Fruit fly (Drosophila melanogaster) whole organism, adult: Measurements from ENCODE around the gene Pex19.

Experiments
- CG11617 ChIP-seq: fragments of 200-800 bp; sonication (Bioruptor generic); optimal IDR thresholded peaks from 2 replicates; lab custom pipeline; 2017; ENCODE audit warnings: mild to moderate bottlenecking, missing biosample characterization, missing genetic modification reagents, missing genetic modification characterization
- CG12768 ChIP-seq: fragments of 200-800 bp; sonication (Bioruptor generic); optimal IDR thresholded peaks from 2 replicates; lab custom pipeline; 2017; ENCODE audit warnings: missing biosample characterization, missing genetic modification characterization, mild to moderate bottlenecking, moderate library complexity, missing genetic modification reagents
- CG14711 ChIP-seq: fragments of 200-800 bp; sonication (Bioruptor generic); optimal IDR thresholded peaks from 2 replicates; lab custom pipeline; 2018; ENCODE audit warnings: missing biosample characterization, mild to moderate bottlenecking, missing genetic modification characterization, moderate library complexity
- CG1620 ChIP-seq: fragments of 200-800 bp; sonication (Bioruptor generic); optimal IDR thresholded peaks from 2 replicates; lab custom pipeline; 2016; ENCODE audit warnings: missing biosample characterization, missing genetic modification characterization
- CG33017 ChIP-seq: fragments of 200-800 bp; sonication (Bioruptor generic); optimal IDR thresholded peaks from 2 replicates; lab custom pipeline; 2018; ENCODE audit warnings: missing biosample characterization, mild to moderate bottlenecking, missing genetic modification characterization, moderate library complexity
- CG5204 ChIP-seq: fragments of 200-800 bp; sonication (Bioruptor generic); optimal IDR thresholded peaks from 2 replicates; lab custom pipeline; 2016; ENCODE audit warnings: missing biosample characterization, missing genetic modification characterization
- CG7045 ChIP-seq: fragments of 200-800 bp; sonication (Bioruptor generic); optimal IDR thresholded peaks from 2 replicates; lab custom pipeline; 2017; ENCODE audit warnings: missing biosample characterization, mild to moderate bottlenecking, missing genetic modification characterization
- CG7101 ChIP-seq: fragments of 200-800 bp; sonication (Bioruptor generic); optimal IDR thresholded peaks from 2 replicates; lab custom pipeline; 2018; ENCODE audit warnings: missing biosample characterization, mild to moderate bottlenecking, missing genetic modification characterization, moderate library complexity
- Clk ChIP-seq: fragments of 200-800 bp; sonication (Bioruptor generic); optimal IDR thresholded peaks from 2 replicates; lab custom pipeline; 2017; ENCODE audit warnings: missing biosample characterization, missing genetic modification characterization
- Crg-1 ChIP-seq: fragments of 200-800 bp; sonication (Bioruptor generic); optimal IDR thresholded peaks from 2 replicates; lab custom pipeline; 2016; ENCODE audit warnings: missing biosample characterization, missing genetic modification characterization
- Hr96 ChIP-seq: fragments of 200-800 bp; sonication (Bioruptor generic); optimal IDR thresholded peaks from 2 replicates; lab custom pipeline; 2016; ENCODE audit warnings: missing biosample characterization, missing genetic modification characterization
- Mnt ChIP-seq: fragments of 200-800 bp; sonication (Bioruptor generic); optimal IDR thresholded peaks from 2 replicates; lab custom pipeline; 2016; ENCODE audit warnings: missing biosample characterization, mild to moderate bottlenecking, missing genetic modification characterization
- bab1 ChIP-seq: fragments of 200-800 bp; sonication (Bioruptor generic); optimal IDR thresholded peaks from 3 replicates; lab custom pipeline; 2019; ENCODE audit warnings: missing biosample characterization, mild to moderate bottlenecking, missing genetic modification characterization, moderate library complexity
- cic ChIP-seq: fragments of 200-800 bp; sonication (Bioruptor generic); optimal IDR thresholded peaks from 2 replicates; lab custom pipeline; 2017; ENCODE audit warnings: missing biosample characterization, mild to moderate bottlenecking, missing genetic modification characterization, moderate library complexity
- cnc ChIP-seq, 2 experiments: fragments of >200 bp; optimal IDR thresholded peaks; 2 replicates each; lab custom pipeline; 2017
- kay ChIP-seq: fragments of 200-800 bp; sonication (Bioruptor generic); peaks from one replicate; lab custom pipeline; 2016; ENCODE audit warnings: missing biosample characterization, missing genetic modification characterization, borderline replicate concordance
- ovo ChIP-seq: fragments of 200-800 bp; sonication (Bioruptor generic); optimal IDR thresholded peaks from 2 replicates; lab custom pipeline; 2016; ENCODE audit warnings: missing biosample characterization, missing genetic modification characterization
- pad ChIP-seq: fragments of 200-800 bp; sonication (Bioruptor generic); optimal IDR thresholded peaks from 3 replicates; lab custom pipeline; 2017; ENCODE audit warnings: missing biosample characterization, missing genetic modification characterization, mild to moderate bottlenecking, moderate library complexity, missing genetic modification reagents
- tj ChIP-seq: fragments of 200-800 bp; sonication (Bioruptor generic); optimal IDR thresholded peaks from 3 replicates; lab custom pipeline; 2017; ENCODE audit warnings: missing biosample characterization, mild to moderate bottlenecking, missing genetic modification characterization, moderate library complexity
- toe ChIP-seq: fragments of 200-800 bp; sonication (Bioruptor generic); optimal IDR thresholded peaks from 2 replicates; lab custom pipeline; 2016; ENCODE audit warnings: missing biosample characterization, missing genetic modification characterization

Pex19 gene

DNA sequence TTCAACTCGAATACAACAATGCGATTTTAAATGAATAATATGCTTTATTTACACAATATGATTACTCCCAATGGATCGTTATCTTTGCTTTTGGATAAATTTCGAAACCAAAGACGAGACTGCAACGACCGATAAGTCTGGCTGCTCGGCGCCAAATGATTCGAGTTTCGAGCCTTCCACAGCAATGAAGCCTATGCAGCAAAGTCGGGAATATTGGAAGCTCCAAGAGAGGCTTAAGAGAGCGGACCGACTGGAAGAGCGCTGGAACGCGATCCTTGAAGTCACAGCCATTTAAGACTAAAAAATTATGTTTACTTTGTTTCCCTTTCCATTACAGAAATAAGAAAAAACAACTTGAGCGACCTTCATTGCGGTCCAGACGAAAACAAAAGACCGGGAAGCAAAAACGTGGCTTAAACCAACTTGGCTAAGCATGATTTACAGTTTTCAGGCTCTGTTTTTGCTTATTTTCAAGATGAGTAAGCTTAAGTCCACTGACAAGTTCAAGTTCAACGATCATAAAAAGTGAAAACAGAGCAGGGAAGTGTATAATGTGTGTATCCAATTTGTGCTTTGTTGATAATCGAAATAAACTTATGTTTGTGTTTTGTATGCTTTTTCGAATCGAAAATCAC is 24.9 kb upstream of the Pex19 start, which contains the start of gene firl:
firl (minus strand) TSS at position 159 of the 635 bp plus-strand sequence.
- TF ChIP-seq pad: no peak
- TF ChIP-seq CG12768: no peak
- no peak for TF ChIP-seq cic (GFP tag; lab: Kevin White, UChicago)
- no peak for TF ChIP-seq tj (GFP tag; lab: Kevin White, UChicago)
- no peak for TF ChIP-seq Hr96 (GFP tag; lab: Kevin White, UChicago)
- TF ChIP-seq CG33017 (tag; lab: Kevin White, UChicago): no peak

DNA sequence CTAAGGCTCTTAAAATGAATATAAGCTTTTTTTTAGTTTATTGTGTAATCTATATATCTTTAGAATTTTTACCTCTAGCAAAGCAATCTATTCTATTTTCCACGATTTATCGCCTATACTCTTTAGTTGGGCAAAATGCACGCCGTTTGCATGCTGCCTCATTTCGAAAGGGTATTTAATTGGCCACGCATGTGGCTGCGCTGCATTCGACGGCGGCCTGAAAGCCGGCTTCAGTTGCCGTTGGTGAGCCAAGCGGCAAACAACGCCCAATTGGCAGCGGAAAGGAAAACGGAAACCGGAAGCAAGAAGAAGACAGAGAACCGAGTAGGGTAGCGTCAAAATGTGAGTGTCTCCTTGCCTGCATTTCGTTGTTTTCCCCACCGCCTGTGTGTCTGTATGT is 15.8 kb upstream of the Pex19 start, which contains the start of gene CG14947:
CG14947 (plus strand) TSS at position 251 of the 400 bp plus-strand sequence.
- no peak for TF ChIP-seq Clk (GFP tag; lab: Kevin White, UChicago)
- TF ChIP-seq CG33017 (tag; lab: Kevin White, UChicago): no peak
- TF ChIP-seq CG12768: no peak
- TF ChIP-seq Crg-1 (GFP tag; lab: Kevin White, UChicago): no peak
- TF ChIP-seq Mnt (GFP tag; lab: Kevin White, UChicago): no peak
- TF ChIP-seq ovo (GFP tag; lab: Kevin White, UChicago): no peak
- no peak for TF ChIP-seq CG7045 (GFP tag; lab: Kevin White, UChicago)
- no peak for TF ChIP-seq CG7101 (tag; lab: Kevin White, UChicago)
- TF ChIP-seq cnc (optimal IDR thresholded peaks at IDR 0.05; lab: Kevin White, UChicago): no peak
- no peak for TF ChIP-seq cic (GFP tag; lab: Kevin White, UChicago)
- TF ChIP-seq pad: no peak
- TF ChIP-seq CG14711 (tag; lab: Kevin White, UChicago): no peak
- TF ChIP-seq CG1620: no peak
- TF ChIP-seq kay (GFP tag; lab: Kevin White, UChicago): no peak
- TF ChIP-seq bab1 (GFP tag; lab: Kevin White, UChicago): no peak
- no peak for TF ChIP-seq Hr96 (GFP tag; lab: Kevin White, UChicago)
- no peak for TF ChIP-seq CG5204 (GFP tag; lab: Kevin White, UChicago)

DNA sequence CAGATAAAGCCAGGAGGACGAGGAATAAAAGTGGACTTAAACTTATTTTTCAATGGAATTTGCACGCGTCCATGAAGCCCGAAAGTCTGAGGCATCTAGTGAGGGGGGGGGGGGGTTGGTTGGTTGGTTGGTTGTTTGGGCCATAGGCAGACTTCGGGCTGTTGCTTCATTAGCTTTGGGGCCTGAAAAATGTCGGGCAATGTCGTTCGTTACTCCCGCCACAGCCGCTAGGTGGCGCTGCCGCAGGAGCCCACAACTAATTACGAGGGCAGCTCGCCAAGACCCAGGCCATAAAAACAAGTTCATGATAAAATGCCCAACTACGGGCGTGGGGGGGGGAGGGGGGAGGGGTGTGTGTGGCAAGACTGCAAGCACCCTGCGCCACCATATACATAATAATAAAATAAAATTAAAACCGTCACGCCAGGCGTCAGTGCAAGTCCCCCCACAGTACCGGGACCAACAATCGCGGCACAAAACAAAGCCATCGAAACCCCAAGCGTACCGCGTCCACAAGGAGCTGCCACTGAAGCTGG is 13.4 kb upstream of the Pex19 start:
- TF ChIP-seq Hr96 (GFP tag; lab: Kevin White, UChicago) (no peak), tj (GFP tag; lab: Kevin White, UChicago) (no peak), CG7045 (GFP tag; lab: Kevin White, UChicago) (no peak)

DNA sequence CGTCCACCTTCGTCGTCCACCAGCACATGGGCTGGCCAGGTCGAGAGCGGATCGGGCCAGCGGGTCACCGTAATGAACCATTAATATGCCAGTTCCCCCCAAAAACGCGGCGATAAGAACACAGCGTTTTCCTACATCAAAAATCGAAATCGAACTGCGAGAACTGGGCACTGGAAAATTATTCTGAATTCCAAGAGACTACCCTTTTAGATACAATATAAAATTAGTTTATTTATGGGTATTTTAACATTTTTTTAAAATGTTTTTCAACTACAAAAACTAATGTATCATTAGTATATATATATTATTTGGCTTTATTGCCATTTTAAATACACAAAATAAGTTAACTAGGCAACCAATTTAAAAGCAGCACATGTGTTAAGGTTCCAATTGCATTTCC is 12.9 kb upstream of the Pex19 start:
- no peak for TF ChIP-seq ovo (GFP tag; lab: Kevin White, UChicago)
- TF ChIP-seq CG33017 (tag; lab: Kevin White, UChicago): no peak
- TF ChIP-seq CG11617 (GFP tag; lab: Kevin White, UChicago): no peak
- no peak for TF ChIP-seq CG7045 (GFP tag; lab: Kevin White, UChicago)
- TF ChIP-seq Clk (GFP tag; lab: Kevin White, UChicago): no peak
- TF ChIP-seq Hr96 (GFP tag; lab: Kevin White, UChicago): no peak
- no peak for TF ChIP-seq cnc (optimal IDR thresholded peaks at IDR 0.05; lab: Kevin White, UChicago)
- TF ChIP-seq CG5204 (GFP tag; lab: Kevin White, UChicago): no peak
- no peak for TF ChIP-seq CG7101 (tag; lab: Kevin White, UChicago)
- no peak for TF ChIP-seq CG12768
- TF ChIP-seq Crg-1 (GFP tag; lab: Kevin White, UChicago): no peak
- TF ChIP-seq bab1 (GFP tag; lab: Kevin White, UChicago): no peak
- TF ChIP-seq toe (GFP tag; lab: Kevin White, UChicago): no peak
- no peak for TF ChIP-seq Mnt (GFP tag; lab: Kevin White, UChicago)

dm6 chr2L:12079827-12080381 is 11.7 kb upstream of the Pex19 start:
- no peak for TF ChIP-seq kay (GFP tag; lab: Kevin White, UChicago)
- TF ChIP-seq CG11617 (GFP tag; lab: Kevin White, UChicago): no peak
- TF ChIP-seq Crg-1 (GFP tag; lab: Kevin White, UChicago): no peak
- TF ChIP-seq CG14711 (tag; lab: Kevin White, UChicago): no peak
- no peak for TF ChIP-seq CG12768
- TF ChIP-seq CG5204 (GFP tag; lab: Kevin White, UChicago): no peak
- TF ChIP-seq CG33017 (tag; lab: Kevin White, UChicago): no peak

DNA sequence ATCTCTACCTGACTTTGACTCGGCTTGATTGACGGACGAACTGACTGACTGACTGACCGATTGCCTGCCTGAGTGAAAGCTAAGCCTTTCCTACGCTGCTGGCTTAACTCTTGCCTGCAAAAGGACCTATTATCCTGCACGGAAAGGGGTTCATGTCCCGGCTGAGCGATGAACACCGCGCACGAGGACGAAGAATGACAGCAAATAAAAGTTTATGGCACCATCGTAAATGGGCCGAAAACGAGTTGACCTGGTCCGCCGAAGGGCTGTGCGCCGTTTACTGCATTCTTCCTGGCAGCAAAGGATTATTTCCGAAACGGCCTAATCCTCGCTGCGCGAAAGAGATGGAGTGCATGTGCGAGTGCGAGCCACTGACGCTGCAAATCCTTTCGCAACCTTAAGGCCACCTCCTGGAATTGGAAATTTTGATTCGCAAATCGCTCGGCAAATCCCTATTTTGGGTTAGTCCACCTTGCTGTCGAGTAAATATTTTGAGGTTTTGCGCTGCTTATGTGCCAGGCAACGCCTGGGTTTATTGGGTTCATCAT is 10.4 kb upstream of the Pex19 start:
- TF ChIP-seq Mnt (GFP tag; lab: Kevin White, UChicago): no peak
- no peak for TF ChIP-seq cnc (optimal IDR thresholded peaks at IDR 0.05; lab: Kevin White, UChicago)
- no peak for TF ChIP-seq ovo (GFP tag; lab: Kevin White, UChicago)
- TF ChIP-seq CG5204 (GFP tag; lab: Kevin White, UChicago): no peak
- no peak for TF ChIP-seq CG11617 (GFP tag; lab: Kevin White, UChicago)
- no peak for TF ChIP-seq CG7045 (GFP tag; lab: Kevin White, UChicago)
